Worm (Caenorhabditis elegans) whole organism, late embryonic: ENCODE data around the gene Y61A9LA.12.

ENCODE experiments used
- C08G9.2 ChIP-seq: sonication (generic microtip); optimal IDR thresholded peaks from 2 replicates; lab custom pipeline; 2016; ENCODE audit warnings: mild to moderate bottlenecking, missing genetic modification characterization, moderate library complexity, missing compliant biosample characterization
- C38D4.7 ChIP-seq: fragments of 200-800 bp; sonication (Bioruptor generic); optimal IDR thresholded peaks from 2 replicates; lab custom pipeline; 2018; ENCODE audit warnings: mild to moderate bottlenecking, missing genetic modification characterization, moderate library complexity, missing compliant biosample characterization
- F13H6.1 ChIP-seq: sonication (generic microtip); optimal IDR thresholded peaks from 2 replicates; lab custom pipeline; 2016; ENCODE audit warnings: missing genetic modification characterization, missing compliant biosample characterization
- K02D7.2 ChIP-seq: sonication (generic microtip); optimal IDR thresholded peaks from 2 replicates; lab custom pipeline; 2017; ENCODE audit warnings: mild to moderate bottlenecking, missing genetic modification characterization, missing compliant biosample characterization
- T23F11.4 ChIP-seq: fragments of 200-800 bp; sonication (Bioruptor generic); optimal IDR thresholded peaks from 2 replicates; lab custom pipeline; 2018; ENCODE audit warnings: mild to moderate bottlenecking, missing genetic modification characterization, missing compliant biosample characterization
- ahr-1 ChIP-seq: sonication (generic microtip); optimal IDR thresholded peaks from 2 replicates; lab custom pipeline; 2016; ENCODE audit warnings: missing genetic modification characterization, missing compliant biosample characterization
- ama-1 ChIP-seq: fragments of 150-350 bp; optimal IDR thresholded peaks from 2 replicates; lab custom pipeline; 2014
- ceh-14 ChIP-seq: sonication (generic microtip); optimal IDR thresholded peaks from 2 replicates; lab custom pipeline; 2016; ENCODE audit warnings: missing genotype, missing genetic modification characterization, missing compliant biosample characterization
- ceh-18 ChIP-seq: sonication (generic microtip); optimal IDR thresholded peaks from 2 replicates; lab custom pipeline; 2016; ENCODE audit warnings: missing genetic modification characterization, missing compliant biosample characterization
- ceh-2 ChIP-seq: sonication (generic microtip); optimal IDR thresholded peaks from 2 replicates; lab custom pipeline; 2016; ENCODE audit warnings: missing genotype, missing genetic modification characterization, missing compliant biosample characterization
- ceh-30 ChIP-seq: fragments of 150-350 bp; optimal IDR thresholded peaks from 2 replicates; lab custom pipeline; 2014; ENCODE audit warnings: missing biosample characterization, missing genetic modification characterization
- ceh-31 ChIP-seq: sonication (generic microtip); optimal IDR thresholded peaks from 2 replicates; lab custom pipeline; 2016; ENCODE audit warnings: missing genetic modification characterization, missing compliant biosample characterization
- ceh-34 ChIP-seq: sonication (generic microtip); optimal IDR thresholded peaks from 2 replicates; lab custom pipeline; 2016; ENCODE audit warnings: mild to moderate bottlenecking, missing genetic modification characterization, missing compliant biosample characterization
- che-1 ChIP-seq: sonication (generic microtip); optimal IDR thresholded peaks from 2 replicates; lab custom pipeline; 2016; ENCODE audit warnings: mild to moderate bottlenecking, missing genetic modification characterization, missing compliant biosample characterization
- dmd-4 ChIP-seq: sonication (generic microtip); optimal IDR thresholded peaks from 2 replicates; lab custom pipeline; 2016; ENCODE audit warnings: borderline replicate concordance, missing genetic modification characterization, missing compliant biosample characterization
- dve-1 ChIP-seq: sonication (generic microtip); optimal IDR thresholded peaks from 2 replicates; lab custom pipeline; 2017; ENCODE audit warnings: antibody characterized with exemption, mild to moderate bottlenecking, missing genetic modification characterization, missing compliant biosample characterization
- elt-2 ChIP-seq: sonication (generic microtip); optimal IDR thresholded peaks from 2 replicates; lab custom pipeline; 2016; ENCODE audit warnings: missing genetic modification reagents, missing genetic modification characterization, missing compliant biosample characterization
- fkh-6 ChIP-seq: sonication (generic microtip); optimal IDR thresholded peaks from 2 replicates; lab custom pipeline; 2016; ENCODE audit warnings: missing genetic modification characterization, missing compliant biosample characterization
- gmeb-2 ChIP-seq: sonication (generic microtip); optimal IDR thresholded peaks from 2 replicates; lab custom pipeline; 2016; ENCODE audit warnings: missing genetic modification characterization, inconsistent platforms, missing compliant biosample characterization
- hlh-13 ChIP-seq: fragments of 200-800 bp; sonication (Bioruptor generic); optimal IDR thresholded peaks from 2 replicates; lab custom pipeline; 2018; ENCODE audit warnings: mild to moderate bottlenecking, missing genetic modification characterization, missing compliant biosample characterization
- hlh-15 ChIP-seq: sonication (generic microtip); optimal IDR thresholded peaks from 2 replicates; lab custom pipeline; 2016; ENCODE audit warnings: missing genetic modification characterization, missing compliant biosample characterization
- hlh-30 ChIP-seq: sonication (generic microtip); optimal IDR thresholded peaks from 2 replicates; lab custom pipeline; 2017; ENCODE audit warnings: antibody characterized with exemption, missing genetic modification characterization, missing compliant biosample characterization; ENCODE audit not compliant: insufficient read depth
- mec-3 ChIP-seq: sonication (generic microtip); optimal IDR thresholded peaks from 2 replicates; lab custom pipeline; 2016; ENCODE audit warnings: borderline replicate concordance, missing genetic modification characterization, missing compliant biosample characterization
- nfya-1 ChIP-seq: sonication (generic microtip); optimal IDR thresholded peaks from 2 replicates; lab custom pipeline; 2017; ENCODE audit warnings: missing genetic modification characterization, mild to moderate bottlenecking, missing compliant biosample characterization, antibody characterized with exemption, moderate library complexity
- odd-2 ChIP-seq: sonication (generic microtip); optimal IDR thresholded peaks from 2 replicates; lab custom pipeline; 2017; ENCODE audit warnings: antibody characterized with exemption, mild to moderate bottlenecking, missing genetic modification characterization, missing compliant biosample characterization
- pat-9 ChIP-seq: fragments of 200-800 bp; sonication (Bioruptor generic); optimal IDR thresholded peaks from 2 replicates; lab custom pipeline; 2018; ENCODE audit warnings: mild to moderate bottlenecking, missing genetic modification characterization, moderate library complexity, missing compliant biosample characterization
- pha-4 ChIP-seq: fragments of 150-350 bp; optimal IDR thresholded peaks from 2 replicates; lab custom pipeline; 2018; ENCODE audit warnings: missing biosample characterization, missing genetic modification reagents, missing genetic modification characterization
- pqm-1 ChIP-seq: sonication (generic microtip); optimal IDR thresholded peaks from 2 replicates; lab custom pipeline; 2016; ENCODE audit warnings: missing genetic modification characterization, missing compliant biosample characterization
- ref-2 ChIP-seq: sonication (generic microtip); optimal IDR thresholded peaks from 2 replicates; lab custom pipeline; 2016; ENCODE audit warnings: missing genetic modification characterization, missing compliant biosample characterization
- rnt-1 ChIP-seq: sonication (generic microtip); optimal IDR thresholded peaks from 2 replicates; lab custom pipeline; 2016; ENCODE audit warnings: missing genetic modification characterization, missing compliant biosample characterization
- sdc-2 ChIP-seq: sonication (generic microtip); optimal IDR thresholded peaks from 2 replicates; lab custom pipeline; 2016; ENCODE audit warnings: missing genotype, missing genetic modification characterization, missing compliant biosample characterization
- syd-9 ChIP-seq: sonication (generic microtip); optimal IDR thresholded peaks from 2 replicates; lab custom pipeline; 2016; ENCODE audit warnings: mild to moderate bottlenecking, missing genetic modification characterization, moderate library complexity, missing compliant biosample characterization
- tbx-2 ChIP-seq: sonication (generic microtip); optimal IDR thresholded peaks from 2 replicates; lab custom pipeline; 2016; ENCODE audit warnings: missing genetic modification characterization, missing compliant biosample characterization
- tbx-7 ChIP-seq: sonication (generic microtip); optimal IDR thresholded peaks from 2 replicates; lab custom pipeline; 2016; ENCODE audit warnings: missing genotype, missing genetic modification characterization, missing compliant biosample characterization
- unc-42 ChIP-seq: sonication (generic microtip); optimal IDR thresholded peaks from 2 replicates; lab custom pipeline; 2016; ENCODE audit warnings: missing genotype, missing genetic modification characterization, missing compliant biosample characterization
- unc-55 ChIP-seq: sonication (generic microtip); optimal IDR thresholded peaks from 2 replicates; lab custom pipeline; 2017; ENCODE audit warnings: missing biosample characterization, missing genetic modification reagents, missing genetic modification characterization
- unc-86 ChIP-seq: sonication (generic microtip); optimal IDR thresholded peaks from 2 replicates; lab custom pipeline; 2016; ENCODE audit warnings: missing genetic modification characterization, missing compliant biosample characterization
- zip-5 ChIP-seq: sonication (generic microtip); optimal IDR thresholded peaks from 2 replicates; lab custom pipeline; 2016; ENCODE audit warnings: missing genetic modification characterization, missing compliant biosample characterization

Y61A9LA.12 gene

DNA sequence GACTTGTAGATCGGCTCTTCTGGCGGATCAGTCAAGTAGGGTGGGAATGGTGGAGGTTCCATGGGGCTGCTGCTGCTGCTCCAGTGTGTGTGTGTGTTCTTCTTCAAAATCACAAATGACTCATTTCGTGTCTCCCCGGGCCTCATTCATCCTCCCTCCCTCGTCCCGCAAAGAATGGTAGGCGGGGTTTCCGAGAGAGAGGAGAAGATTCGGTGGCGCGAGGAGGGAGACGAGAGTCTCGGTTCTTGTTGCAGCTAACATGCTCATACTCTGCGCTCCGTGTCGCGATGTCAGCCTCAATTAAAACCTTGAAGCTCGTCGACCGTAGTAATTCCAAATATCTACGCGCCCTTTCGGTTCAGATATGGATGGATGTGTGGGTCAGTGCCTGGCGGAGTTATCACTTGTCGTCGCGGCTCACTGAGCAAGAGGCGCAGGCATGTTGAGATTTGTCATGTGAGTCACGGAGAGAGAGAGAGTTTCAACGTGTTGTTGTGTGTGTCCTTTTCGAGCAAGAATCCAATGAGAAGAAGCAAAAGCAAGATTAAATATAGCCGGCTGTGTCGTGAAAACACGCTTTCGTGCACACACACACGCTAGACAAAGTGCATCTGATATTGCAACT lies 26.8 kb upstream of the Y61A9LA.12 start:
- TF ChIP-seq ceh-2 (tag; lab: Kevin White, UChicago): peak; percentile 9
- TF ChIP-seq K02D7.2 (tag; lab: Kevin White, UChicago): no peak
- TF ChIP-seq ceh-30 (tag; lab: Kevin White, UChicago): no peak
- TF ChIP-seq hlh-15 (tag; lab: Kevin White, UChicago): no peak
- TF ChIP-seq ahr-1: no peak
- TF ChIP-seq ceh-18 (tag; lab: Kevin White, UChicago): peak; percentile 49
- TF ChIP-seq che-1: no peak
- TF ChIP-seq gmeb-2: no peak
- no peak for TF ChIP-seq pha-4 (tag; lab: Kevin White, UChicago)
- TF ChIP-seq hlh-13 (GFP tag; lab: Kevin White, UChicago): no peak
- no peak for TF ChIP-seq pqm-1
- TF ChIP-seq unc-86 (tag; lab: Kevin White, UChicago): no peak
- TF ChIP-seq ref-2 (tag; lab: Kevin White, UChicago): peak; percentile 1
- TF ChIP-seq hlh-30 (tag; lab: Kevin White, UChicago): no peak
- no peak for TF ChIP-seq unc-55 (GFP tag; lab: Kevin White, UChicago)
- TF ChIP-seq ama-1 (lab: Kevin White, UChicago): no peak
- no peak for TF ChIP-seq fkh-6 (tag; lab: Kevin White, UChicago)
- TF ChIP-seq syd-9 (tag; lab: Kevin White, UChicago): no peak
- TF ChIP-seq dmd-4 (tag; lab: Kevin White, UChicago): peak; percentile 17
- TF ChIP-seq C38D4.7: peak; percentile 12
- TF ChIP-seq ceh-34: peak; percentile 36
- no peak for TF ChIP-seq dve-1 (tag; lab: Kevin White, UChicago)
- TF ChIP-seq unc-42: peak; percentile 22
- peak; percentile 7 for TF ChIP-seq ceh-14 (tag; lab: Kevin White, UChicago)
- TF ChIP-seq pat-9 (tag; lab: Kevin White, UChicago): no peak
- TF ChIP-seq T23F11.4 (GFP tag; lab: Kevin White, UChicago): no peak
- no peak for TF ChIP-seq tbx-7
- no peak for TF ChIP-seq mec-3 (tag; lab: Kevin White, UChicago)
- TF ChIP-seq nfya-1 (tag; lab: Kevin White, UChicago): no peak
- no peak for TF ChIP-seq odd-2
- no peak for TF ChIP-seq rnt-1 (tag; lab: Kevin White, UChicago)
- TF ChIP-seq, all 69 proteins: peak for 8

DNA sequence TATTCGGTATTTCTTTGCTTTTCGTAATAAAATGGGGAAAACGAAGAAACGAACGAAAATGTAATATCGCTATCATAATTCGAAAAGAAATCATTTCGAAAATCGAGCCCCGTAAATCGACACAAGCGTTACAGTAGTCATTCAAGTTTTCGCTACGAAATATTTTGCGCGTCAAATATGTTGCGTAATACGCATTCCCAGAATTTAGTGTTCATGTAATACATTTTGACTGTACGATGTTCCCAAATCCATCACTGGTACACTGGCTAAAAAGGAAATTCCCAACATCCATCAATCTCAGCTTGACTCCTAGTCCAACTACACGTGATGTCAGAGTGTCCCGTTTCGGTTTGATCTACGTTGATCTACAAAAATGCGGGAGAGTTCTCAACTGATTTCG lies 25.7 kb upstream of the Y61A9LA.12 start:
- TF ChIP-seq F13H6.1 (tag; lab: Kevin White, UChicago): no peak
- TF ChIP-seq sdc-2: no peak
- TF ChIP-seq pqm-1: no peak
- TF ChIP-seq, all 69 proteins: peak for 0

DNA sequence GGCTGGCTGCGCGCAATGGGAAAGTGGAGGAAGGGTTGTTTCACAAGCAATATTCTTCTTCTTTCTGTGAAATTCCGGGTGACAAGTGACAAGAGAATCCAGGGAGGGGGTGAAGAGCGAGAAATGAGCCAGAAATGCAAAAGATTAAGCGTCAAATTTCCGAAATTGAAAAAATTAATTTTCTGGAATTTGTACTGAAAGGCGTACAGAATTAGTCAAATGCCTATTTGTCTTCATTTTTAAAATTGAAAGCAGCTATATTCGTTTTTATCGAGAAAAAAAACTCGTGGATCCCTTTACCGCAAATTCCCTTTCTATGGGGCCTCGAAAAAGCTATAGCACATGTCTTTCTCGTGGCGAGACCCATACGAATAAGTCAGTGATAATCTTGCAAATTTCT lies 17.9 kb upstream of the Y61A9LA.12 start:
- TF ChIP-seq K02D7.2 (tag; lab: Kevin White, UChicago): no peak
- TF ChIP-seq C08G9.2: peak; percentile 48
- no peak for TF ChIP-seq C38D4.7
- TF ChIP-seq tbx-7: peak; percentile 1
- TF ChIP-seq T23F11.4 (GFP tag; lab: Kevin White, UChicago): no peak
- peak; percentile 44 for TF ChIP-seq ceh-31 (tag; lab: Kevin White, UChicago)
- TF ChIP-seq ref-2 (tag; lab: Kevin White, UChicago): peak; percentile 23
- peak; percentile 49 for TF ChIP-seq tbx-2 (tag; lab: Kevin White, UChicago)
- no peak for TF ChIP-seq odd-2
- peak; percentile 60 for TF ChIP-seq zip-5 (tag; lab: Kevin White, UChicago)
- peak; percentile 15 for TF ChIP-seq ceh-14 (tag; lab: Kevin White, UChicago)

DNA sequence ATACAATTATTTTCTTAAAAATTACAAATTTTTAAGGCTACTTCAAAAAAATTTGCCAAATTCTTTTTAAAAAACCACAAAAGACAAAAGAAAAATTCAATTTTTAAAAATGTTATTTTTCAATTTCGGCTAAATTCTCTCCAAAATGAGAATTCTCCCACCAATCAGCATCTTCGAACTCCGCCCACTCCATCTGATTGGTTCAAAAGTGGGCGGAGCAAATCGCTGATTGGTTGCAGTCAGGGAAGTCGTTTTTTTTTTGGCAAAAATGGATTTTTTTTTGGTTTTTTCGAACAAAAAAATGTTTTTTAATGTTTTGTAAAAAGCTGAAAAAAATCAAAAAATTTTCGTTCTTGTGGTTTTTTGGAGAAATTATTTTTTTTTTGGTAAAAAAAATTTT lies 13.8 kb upstream of the Y61A9LA.12 start:
- TF ChIP-seq ceh-31 (tag; lab: Kevin White, UChicago): no peak
- TF ChIP-seq elt-2 (tag; lab: Kevin White, UChicago): no peak
- peak; percentile 99 for TF ChIP-seq nfya-1 (tag; lab: Kevin White, UChicago)
